Worm (Caenorhabditis elegans): ENCODE results near the gene F17C11.4.

DNA sequence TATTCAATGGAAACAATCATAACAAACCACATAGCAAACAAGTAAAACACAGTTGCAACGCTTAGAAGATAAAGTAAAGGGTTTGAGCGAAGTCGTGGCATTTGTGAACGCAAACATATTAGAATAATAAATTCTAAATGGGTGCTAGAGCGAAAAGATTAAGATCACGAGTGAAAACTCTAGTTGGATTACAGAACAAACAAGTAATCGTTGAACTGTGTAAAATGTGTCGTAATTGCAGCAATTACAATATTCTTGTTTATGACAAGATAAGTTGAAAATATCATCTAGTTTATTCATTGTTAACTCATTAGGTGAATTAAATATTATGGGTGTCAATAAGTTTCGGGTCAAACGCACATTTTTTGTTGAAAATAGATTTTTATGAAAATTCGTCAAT lies 49.0 kb upstream of the F17C11.4 start, which contains the start of gene F32D8.8:
- no peak for TF ChIP-seq lin-13 (GFP tag; optimal IDR thresholded peaks at IDR 0.05)
- no peak for TF ChIP-seq lsy-2 (tag; optimal IDR thresholded peaks at IDR 0.05)
- TF ChIP-seq nhr-11 (tag; optimal IDR thresholded peaks at IDR 0.05): no peak
- TF ChIP-seq hlh-11 (tag; optimal IDR thresholded peaks at IDR 0.05): no peak
- no peak for TF ChIP-seq lim-7 (GFP tag; IDR thresholded peaks at IDR 0.05)
- TF ChIP-seq nhr-76 (tag; optimal IDR thresholded peaks at IDR 0.05): no peak
- TF ChIP-seq mep-1 (tag; optimal IDR thresholded peaks at IDR 0.05): no peak
- TF ChIP-seq unc-130 (GFP tag; optimal IDR thresholded peaks at IDR 0.05): no peak
- TF ChIP-seq nhr-237 (tag; optimal IDR thresholded peaks at IDR 0.05): no peak
- no peak for TF ChIP-seq ztf-11 (tag; optimal IDR thresholded peaks at IDR 0.05)
- no peak for TF ChIP-seq mdl-1 (tag; optimal IDR thresholded peaks at IDR 0.05)
- no peak for TF ChIP-seq aly-2 (tag; optimal IDR thresholded peaks at IDR 0.05)
- no peak for TF ChIP-seq fkh-10 (GFP tag; optimal IDR thresholded peaks at IDR 0.05)

Data from whole organism, L4 larva.